Worm (Caenorhabditis elegans): ENCODE measurements around the gene H39E23.3.

ce11 chrV:14082453-14082852 is 25.2 kb upstream of the H39E23.3 start, which contains the start of gene D1086.10:
- TF ChIP-seq F57A8.1 (GFP tag; optimal IDR thresholded peaks at IDR 0.05): no peak
- no peak for TF ChIP-seq Y67H2A.10 (GFP tag; conservative IDR thresholded peaks at IDR 0.05)
- TF ChIP-seq F52B5.7 (tag; optimal IDR thresholded peaks at IDR 0.05): no peak
- no peak for TF ChIP-seq madf-3 (GFP tag; IDR thresholded peaks at IDR 0.05)
- TF ChIP-seq mxl-1 (tag; optimal IDR thresholded peaks at IDR 0.05): no peak
- TF ChIP-seq ceh-100 (GFP tag; IDR thresholded peaks at IDR 0.05): no peak
- no peak for TF ChIP-seq bed-2 (GFP tag; IDR thresholded peaks at IDR 0.05)
- no peak for TF ChIP-seq repo-1 (tag; optimal IDR thresholded peaks at IDR 0.05)
- TF ChIP-seq nhr-27 (tag; optimal IDR thresholded peaks at IDR 0.05): no peak
- no peak for TF ChIP-seq sea-2 (GFP tag; IDR thresholded peaks at IDR 0.05)
- no peak for TF ChIP-seq ztf-22 (GFP tag; optimal IDR thresholded peaks at IDR 0.05)
- TF ChIP-seq sptf-2 (GFP tag; optimal IDR thresholded peaks at IDR 0.05): no peak
- TF ChIP-seq F57C9.4 (tag; optimal IDR thresholded peaks at IDR 0.05): no peak

Measured in whole organism, young adult.